Worm (Caenorhabditis elegans): ENCODE measurements around the gene aman-1.

Gene aman-1

ce11 chrX:4732752-4733151 is at the start of gene aman-1:
aman-1 (plus strand) TSS chrX:4733095.
- no peak for TF ChIP-seq unc-62 (GFP tag; optimal IDR thresholded peaks at IDR 0.05)

- no peak for TF ChIP-seq unc-62 (GFP tag; optimal IDR thresholded peaks at IDR 0.05)
Observed at ce11 chrX:4685579-4685978, 47.3 kb upstream of the aman-1 start.

ce11 chrX:4691148-4691773 is 41.6 kb upstream of the aman-1 start, which contains the start of gene K02G10.5:
K02G10.5 (minus strand) TSS chrX:4691198.
- no peak for TF ChIP-seq unc-62 (GFP tag; optimal IDR thresholded peaks at IDR 0.05)

ce11 chrX:4694611-4695370 is 38.1 kb upstream of the aman-1 start:
- no peak for TF ChIP-seq unc-62 (GFP tag; optimal IDR thresholded peaks at IDR 0.05)

- TF ChIP-seq unc-62 (GFP tag; optimal IDR thresholded peaks at IDR 0.05) = no peak
Observed at ce11 chrX:4698271-4698670, 34.6 kb upstream of the aman-1 start.

ce11 chrX:4699411-4700050 is 33.4 kb upstream of the aman-1 start, which contains the start of gene hyl-2:
hyl-2 (minus strand) TSS chrX:4699461.
- TF ChIP-seq unc-62 (GFP tag; optimal IDR thresholded peaks at IDR 0.05) = no peak

ce11 chrX:4700083-4700482 is 32.8 kb upstream of the aman-1 start:
- TF ChIP-seq unc-62 (GFP tag; optimal IDR thresholded peaks at IDR 0.05) = no peak

ce11 chrX:4704877-4705276 is 28.0 kb upstream of the aman-1 start, which contains the start of gene aqp-8:
aqp-8 (minus strand) TSS chrX:4704977.
- TF ChIP-seq unc-62 (GFP tag; optimal IDR thresholded peaks at IDR 0.05) = no peak

ce11 chrX:4705666-4706065 is 27.2 kb upstream of the aman-1 start:
- no peak for TF ChIP-seq unc-62 (GFP tag; optimal IDR thresholded peaks at IDR 0.05)

ce11 chrX:4706755-4707226 is 26.1 kb upstream of the aman-1 start, which contains the start of gene dhhc-10:
dhhc-10 (plus strand) TSS chrX:4707176.
- no peak for TF ChIP-seq unc-62 (GFP tag; optimal IDR thresholded peaks at IDR 0.05)

- no peak for TF ChIP-seq unc-62 (GFP tag; optimal IDR thresholded peaks at IDR 0.05)
Observed at ce11 chrX:4711698-4712329, 21.1 kb upstream of the aman-1 start, which contains the start of the genes dnj-14 and glit-1. dnj-14 (minus strand) TSS chrX:4711748. glit-1 (plus strand) TSS chrX:4712279.

- TF ChIP-seq unc-62 (GFP tag; optimal IDR thresholded peaks at IDR 0.05) = no peak
Observed at ce11 chrX:4715107-4715506, 17.8 kb upstream of the aman-1 start, which contains the start of gene rpl-25.1. rpl-25.1 (plus strand) TSS chrX:4715178.

ce11 chrX:4718114-4718513 is 14.8 kb upstream of the aman-1 start:
- TF ChIP-seq unc-62 (GFP tag; optimal IDR thresholded peaks at IDR 0.05) = no peak

- no peak for TF ChIP-seq unc-62 (GFP tag; optimal IDR thresholded peaks at IDR 0.05)
Observed at ce11 chrX:4720603-4721529, 12.0 kb upstream of the aman-1 start, which contains the start of gene F55D10.4. F55D10.4 (minus strand) TSS chrX:4720653.

ce11 chrX:4727388-4727787 is 5.5 kb upstream of the aman-1 start, which contains the start of gene acc-3:
acc-3 (minus strand) TSS chrX:4727488.
- no peak for TF ChIP-seq unc-62 (GFP tag; optimal IDR thresholded peaks at IDR 0.05)
